Fruit fly (Drosophila melanogaster): ENCODE results near the gene Rpn7.

Gene Rpn7

DNA sequence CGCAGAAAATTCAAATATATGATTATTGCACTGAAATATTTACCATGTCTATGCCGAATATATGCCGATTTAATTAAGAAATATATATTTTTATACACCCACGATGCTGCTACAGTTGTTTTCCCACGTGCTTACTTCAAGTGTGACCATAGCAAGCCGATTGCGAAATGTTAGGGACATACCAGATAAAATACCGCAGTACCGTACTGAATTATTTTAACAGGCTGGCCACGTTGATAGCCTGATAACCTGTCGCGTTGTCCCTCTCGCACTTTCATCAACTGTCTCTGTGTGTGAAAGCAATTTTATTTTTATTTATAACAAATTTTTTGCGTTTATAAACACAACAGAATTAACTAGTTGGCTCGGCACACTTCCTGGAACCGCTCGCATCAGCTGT, 40.9 kb downstream of the Rpn7 start, which contains the start of the genes Nop56 and mats (continued):
- TF ChIP-seq tup (GFP tag; optimal IDR thresholded peaks at IDR 0.05): no peak
- TF ChIP-seq Gug (GFP tag; IDR thresholded peaks at IDR 0.05): no peak
- TF ChIP-seq corto (GFP tag; optimal IDR thresholded peaks at IDR 0.05): no peak
- TF ChIP-seq Hmx (GFP tag; optimal IDR thresholded peaks at IDR 0.05): no peak
- TF ChIP-seq caup (GFP tag; optimal IDR thresholded peaks at IDR 0.05; ENCODE audit: severe bottlenecking): peak; percentile 33
- peak; percentile 30 for TF ChIP-seq gro (GFP tag; optimal IDR thresholded peaks at IDR 0.05)
- TF ChIP-seq Dip3 (GFP tag; optimal IDR thresholded peaks at IDR 0.05): no peak
- TF ChIP-seq Vsx1 (GFP tag; optimal IDR thresholded peaks at IDR 0.05): no peak
- no peak for TF ChIP-seq sisA (GFP tag; IDR thresholded peaks at IDR 0.05)
- peak; percentile 17; the same call in 1 of the 2 replicates for TF ChIP-seq GATAe (GFP tag; conservative IDR thresholded peaks at IDR 0.05)
- TF ChIP-seq CG17568 (GFP tag; optimal IDR thresholded peaks at IDR 0.05): no peak
- TF ChIP-seq Xbp1 (GFP tag; optimal IDR thresholded peaks at IDR 0.05): no peak
- TF ChIP-seq CG32767 (GFP tag; IDR thresholded peaks at IDR 0.05): no peak
- TF ChIP-seq ttk (GFP tag; IDR thresholded peaks at IDR 0.05): no peak
- no peak for TF ChIP-seq Hr51 (GFP tag; optimal IDR thresholded peaks at IDR 0.05)
- TF ChIP-seq CG8388 (GFP tag; optimal IDR thresholded peaks at IDR 0.05): no peak
- TF ChIP-seq Sin3A (optimal IDR thresholded peaks at IDR 0.05): peak; percentile 41
- TF ChIP-seq mld (GFP tag; IDR thresholded peaks at IDR 0.05; ENCODE audit: partially characterized antibody): no peak
- peak; percentile 23; the same call in 1 of the 2 replicates for TF ChIP-seq E2f2 (GFP tag; IDR thresholded peaks at IDR 0.05)
- TF ChIP-seq Max (GFP tag; optimal IDR thresholded peaks at IDR 0.05): peak; percentile 98
- TF ChIP-seq cad (GFP tag; optimal IDR thresholded peaks at IDR 0.05): no peak
- no peak for TF ChIP-seq CG5953 (GFP tag; IDR thresholded peaks at IDR 0.05)
- peak; percentile 37 for TF ChIP-seq Dref (GFP tag; IDR thresholded peaks at IDR 0.05)
- peak; percentile 8 for TF ChIP-seq lbe (GFP tag; optimal IDR thresholded peaks at IDR 0.05)
- no peak for TF ChIP-seq Poxn (GFP tag; IDR thresholded peaks at IDR 0.05)
- TF ChIP-seq CG6765 (GFP tag; optimal IDR thresholded peaks at IDR 0.05): no peak
- no peak for TF ChIP-seq Hr39 (optimal IDR thresholded peaks at IDR 0.05)
- TF ChIP-seq CG17829 (tag; optimal IDR thresholded peaks at IDR 0.05): peak; percentile 42
- TF ChIP-seq MESR4 (GFP tag; optimal IDR thresholded peaks at IDR 0.05): peak; percentile 95
- TF ChIP-seq CG12659 (GFP tag; optimal IDR thresholded peaks at IDR 0.05): peak; percentile 72
- TF ChIP-seq org-1 (GFP tag; optimal IDR thresholded peaks at IDR 0.05): no peak
- peak; percentile 27; the same call in 1 of the 2 replicates for TF ChIP-seq rib (GFP tag; IDR thresholded peaks at IDR 0.05)
- no peak for TF ChIP-seq CG14860 (GFP tag; IDR thresholded peaks at IDR 0.05; ENCODE audit: partially characterized antibody)
- TF ChIP-seq kni (GFP tag; optimal IDR thresholded peaks at IDR 0.05): no peak
- TF ChIP-seq Dp (GFP tag; optimal IDR thresholded peaks at IDR 0.05): peak; percentile 31
- TF ChIP-seq nau (GFP tag; optimal IDR thresholded peaks at IDR 0.05): no peak
- no peak for TF ChIP-seq fd3F (GFP tag; optimal IDR thresholded peaks at IDR 0.05)
- no peak for TF ChIP-seq CrebB (tag; optimal IDR thresholded peaks at IDR 0.05)
- no peak for TF ChIP-seq PHDP (tag; optimal IDR thresholded peaks at IDR 0.05)
- TF ChIP-seq tgo (GFP tag; IDR thresholded peaks at IDR 0.05): no peak
- TF ChIP-seq Elba2 (GFP tag; optimal IDR thresholded peaks at IDR 0.05): peak; percentile 84
- no peak for TF ChIP-seq CG3407 (GFP tag; optimal IDR thresholded peaks at IDR 0.05)
- no peak for TF ChIP-seq crol (GFP tag; IDR thresholded peaks at IDR 0.05)
- TF ChIP-seq CG17802 (tag; optimal IDR thresholded peaks at IDR 0.05): no peak
- no peak for TF ChIP-seq z (GFP tag; IDR thresholded peaks at IDR 0.05)
- no peak for TF ChIP-seq Blimp-1 (GFP tag; optimal IDR thresholded peaks at IDR 0.05)
- TF ChIP-seq nom (GFP tag; optimal IDR thresholded peaks at IDR 0.05): no peak
- no peak for TF ChIP-seq gt (GFP tag; IDR thresholded peaks at IDR 0.05)
- TF ChIP-seq chif (GFP tag; optimal IDR thresholded peaks at IDR 0.05): no peak
- no peak for TF ChIP-seq ranshi (GFP tag; IDR thresholded peaks at IDR 0.05)
- peak; percentile 48 for TF ChIP-seq grn (GFP tag; optimal IDR thresholded peaks at IDR 0.05)
